Fruit fly (Drosophila melanogaster) whole organism, embryonic: Measurements from ENCODE around the gene CG45072.
A peak's percentile ranks its signal among the peaks of the same experiment; 100 is the strongest.

ENCODE experiments used
- Bgb ChIP-seq: fragments of 200-800 bp; sonication (Bioruptor generic); IDR thresholded peaks from 2 replicates; pipeline ENCODE4 v1.3.6; 2022; ENCODE audit warnings: missing biosample characterization, missing genetic modification characterization; ENCODE audit not compliant: partially characterized antibody
- Blimp-1 ChIP-seq: fragments of 200-800 bp; sonication (Bioruptor generic); optimal IDR thresholded peaks from 3 replicates; lab custom pipeline; 2018; ENCODE audit warnings: missing biosample characterization, missing genetic modification characterization, mild to moderate bottlenecking, moderate library complexity, missing genetic modification reagents
- CG10267 ChIP-seq: fragments of 200-800 bp; sonication (Bioruptor generic); optimal IDR thresholded peaks from 2 replicates; lab custom pipeline; 2018; ENCODE audit warnings: missing biosample characterization, mild to moderate bottlenecking, missing genetic modification characterization, moderate library complexity
- CG10979 ChIP-seq: fragments of 200-800 bp; sonication (Bioruptor generic); optimal IDR thresholded peaks from 2 replicates; lab custom pipeline; 2018; ENCODE audit warnings: missing biosample characterization, mild to moderate bottlenecking, missing genetic modification characterization, moderate library complexity
- CG11093 ChIP-seq: fragments of 200-800 bp; sonication (Bioruptor generic); IDR thresholded peaks from 3 replicates; pipeline ENCODE4 v1.3.6; 2022; ENCODE audit warnings: missing biosample characterization, missing genetic modification characterization
- CG13424 ChIP-seq: fragments of 200-800 bp; sonication (Bioruptor generic); optimal IDR thresholded peaks from 2 replicates; lab custom pipeline; 2019; ENCODE audit warnings: missing biosample characterization, mild to moderate bottlenecking, missing genetic modification characterization, moderate library complexity
- CG15514 ChIP-seq: fragments of 200-800 bp; sonication (Bioruptor generic); optimal IDR thresholded peaks from 3 replicates; lab custom pipeline; 2017; ENCODE audit warnings: missing biosample characterization, missing genetic modification characterization, mild to moderate bottlenecking, moderate library complexity, missing genetic modification reagents
- CG17359 ChIP-seq: fragments of 200-800 bp; sonication (Bioruptor generic); optimal IDR thresholded peaks from 3 replicates; lab custom pipeline; 2018; ENCODE audit warnings: missing biosample characterization, mild to moderate bottlenecking, missing genetic modification characterization, moderate library complexity
- CG18599 ChIP-seq: fragments of 200-800 bp; sonication (Bioruptor generic); optimal IDR thresholded peaks from 3 replicates; lab custom pipeline; 2017; ENCODE audit warnings: missing biosample characterization, missing genetic modification characterization, mild to moderate bottlenecking, moderate library complexity, missing genetic modification reagents
- CG31441 ChIP-seq: fragments of 200-800 bp; sonication (Bioruptor generic); IDR thresholded peaks from 2 replicates; pipeline ENCODE4 v1.3.6; 2022; ENCODE audit warnings: missing biosample characterization, missing genetic modification characterization
- CG3838 ChIP-seq: fragments of 200-800 bp; sonication (Bioruptor generic); optimal IDR thresholded peaks from 3 replicates; lab custom pipeline; 2016; ENCODE audit warnings: missing biosample characterization, missing genetic modification characterization
- CG42726 ChIP-seq: fragments of 200-800 bp; sonication (Bioruptor generic); IDR thresholded peaks from 2 replicates; pipeline ENCODE4 v1.3.6; 2022; ENCODE audit warnings: missing biosample characterization, missing genetic modification characterization; ENCODE audit not compliant: partially characterized antibody
- CG4707 ChIP-seq: fragments of 200-800 bp; sonication (Bioruptor generic); optimal IDR thresholded peaks from 2 replicates; lab custom pipeline; 2018; ENCODE audit warnings: missing biosample characterization, mild to moderate bottlenecking, missing genetic modification characterization, moderate library complexity
- CG8089 ChIP-seq: fragments of 200-800 bp; sonication (Bioruptor generic); optimal IDR thresholded peaks from 3 replicates; lab custom pipeline; 2016; ENCODE audit warnings: missing biosample characterization, missing genetic modification characterization
- CG8388 ChIP-seq: fragments of 200-800 bp; sonication (Bioruptor generic); optimal IDR thresholded peaks from 2 replicates; lab custom pipeline; 2019; ENCODE audit warnings: missing biosample characterization, mild to moderate bottlenecking, missing genetic modification characterization, moderate library complexity
- CG9727 ChIP-seq: fragments of 200-800 bp; sonication (Bioruptor generic); optimal IDR thresholded peaks from 3 replicates; lab custom pipeline; 2017; ENCODE audit warnings: missing biosample characterization, mild to moderate bottlenecking, missing genetic modification characterization
- CG9817 ChIP-seq: fragments of 200-800 bp; sonication (Bioruptor generic); optimal IDR thresholded peaks from 2 replicates; lab custom pipeline; 2018; ENCODE audit warnings: missing biosample characterization, mild to moderate bottlenecking, missing genetic modification characterization, moderate library complexity
- Dbx ChIP-seq: fragments of 200-800 bp; sonication (Bioruptor generic); IDR thresholded peaks from 3 replicates; pipeline ENCODE4 v1.3.6; 2022; ENCODE audit warnings: missing biosample characterization, missing genetic modification characterization
- E2f1 ChIP-seq: fragments of 200-800 bp; sonication (Bioruptor generic); IDR thresholded peaks from 2 replicates; pipeline ENCODE4 v1.3.6; 2022; ENCODE audit warnings: missing biosample characterization, missing genetic modification characterization
- E2f2 ChIP-seq: fragments of 200-800 bp; sonication (Bioruptor generic); IDR thresholded peaks from 2 replicates; pipeline ENCODE4 v1.3.6; 2022; ENCODE audit warnings: missing biosample characterization, missing genetic modification characterization
- ERR ChIP-seq: fragments of 200-800 bp; sonication (Bioruptor generic); optimal IDR thresholded peaks from 2 replicates; lab custom pipeline; 2016; ENCODE audit warnings: missing biosample characterization, missing genetic modification characterization
- GATAe ChIP-seq: fragments of 200-800 bp; sonication (Bioruptor generic); conservative IDR thresholded peaks from 2 replicates; pipeline ENCODE4 v1.3.6; 2022; ENCODE audit warnings: missing biosample characterization, missing genetic modification characterization
- Hsf ChIP-seq: fragments of 200-800 bp; sonication (Bioruptor generic); optimal IDR thresholded peaks from 3 replicates; lab custom pipeline; 2016; ENCODE audit warnings: missing biosample characterization, missing genetic modification characterization
- MESR4 ChIP-seq: fragments of 200-800 bp; sonication (Bioruptor generic); optimal IDR thresholded peaks from 2 replicates; lab custom pipeline; 2018; ENCODE audit warnings: missing biosample characterization, mild to moderate bottlenecking, missing genetic modification characterization, moderate library complexity
- Med ChIP-seq: fragments of 200-800 bp; sonication (Bioruptor generic); peaks from one replicate; lab custom pipeline; 2016; ENCODE audit warnings: missing biosample characterization, missing genetic modification characterization, mild to moderate bottlenecking, inconsistent platforms, moderate library complexity
- Opbp ChIP-seq: fragments of 200-800 bp; sonication (Bioruptor generic); IDR thresholded peaks from 3 replicates; pipeline ENCODE4 v1.3.6; 2022; ENCODE audit warnings: missing biosample characterization, missing genetic modification characterization; ENCODE audit not compliant: partially characterized antibody
- Pdp1 ChIP-seq, 2 experiments: fragments of 200-800 bp; sonication (Bioruptor generic); optimal IDR thresholded peaks; 3 replicates each; lab custom pipeline; 2016; ENCODE audit warnings: missing biosample characterization in 2 of 2, missing genetic modification characterization in 2 of 2, mild to moderate bottlenecking in 1 of 2, moderate library complexity in 1 of 2
- Rx ChIP-seq: fragments of 200-800 bp; sonication (Bioruptor generic); IDR thresholded peaks from 2 replicates; pipeline ENCODE4 v1.3.6; 2022; ENCODE audit warnings: missing biosample characterization, missing genetic modification characterization
- Spps ChIP-seq: fragments of 200-800 bp; sonication (Bioruptor generic); optimal IDR thresholded peaks from 2 replicates; lab custom pipeline; 2018; ENCODE audit warnings: missing biosample characterization, mild to moderate bottlenecking, missing genetic modification characterization
- Trl ChIP-seq, 3 experiments: fragments of >200 bp in 2 of 3; fragments of 200-800 bp in 1 of 3; sonication (Bioruptor generic) in 1 of 3; optimal IDR thresholded peaks; 2 replicates in 1 of 3; 3 replicates in 2 of 3; lab custom pipeline; 2016 to 2017; ENCODE audit warnings: missing biosample characterization in 1 of 3, missing genetic modification characterization in 1 of 3
- ase ChIP-seq: fragments of 200-800 bp; sonication (Bioruptor generic); IDR thresholded peaks from 3 replicates; pipeline ENCODE4 v1.3.6; 2022; ENCODE audit warnings: missing biosample characterization, missing genetic modification characterization
- btn ChIP-seq: fragments of 200-800 bp; sonication (Bioruptor generic); optimal IDR thresholded peaks from 2 replicates; lab custom pipeline; 2016; ENCODE audit warnings: missing biosample characterization, missing genetic modification characterization
- dm ChIP-seq: fragments of 200-800 bp; sonication (Bioruptor generic); optimal IDR thresholded peaks from 3 replicates; lab custom pipeline; 2016; ENCODE audit warnings: missing biosample characterization, missing genetic modification characterization
- eyg ChIP-seq: fragments of 200-800 bp; sonication (Bioruptor generic); optimal IDR thresholded peaks from 3 replicates; lab custom pipeline; 2016; ENCODE audit warnings: missing biosample characterization, missing genetic modification characterization
- jumu ChIP-seq: fragments of 200-800 bp; sonication (Bioruptor generic); optimal IDR thresholded peaks from 3 replicates; lab custom pipeline; 2016; ENCODE audit warnings: missing biosample characterization, missing genetic modification characterization
- ken ChIP-seq: fragments of 200-800 bp; sonication (Bioruptor generic); IDR thresholded peaks from 3 replicates; pipeline ENCODE4 v1.3.6; 2022; ENCODE audit warnings: missing biosample characterization, missing genetic modification characterization
- maf-S ChIP-seq: fragments of 200-800 bp; sonication (Bioruptor generic); optimal IDR thresholded peaks from 2 replicates; lab custom pipeline; 2016; ENCODE audit warnings: missing biosample characterization, missing genetic modification characterization
- mld ChIP-seq: fragments of 200-800 bp; sonication (Bioruptor generic); IDR thresholded peaks from 3 replicates; pipeline ENCODE4 v1.3.6; 2022; ENCODE audit warnings: missing biosample characterization, missing genetic modification characterization; ENCODE audit not compliant: partially characterized antibody
- otp ChIP-seq: fragments of 200-800 bp; sonication (Bioruptor generic); IDR thresholded peaks from 3 replicates; pipeline ENCODE4, ENCODE4 v1.3.6; 2022; ENCODE audit warnings: missing biosample characterization, missing genetic modification characterization
- pho ChIP-seq: fragments of 200-800 bp; sonication (Bioruptor generic); optimal IDR thresholded peaks from 2 replicates; lab custom pipeline; 2016; ENCODE audit warnings: missing biosample characterization, missing genetic modification characterization
- pita ChIP-seq: fragments of 200-800 bp; sonication (Bioruptor generic); optimal IDR thresholded peaks from 2 replicates; lab custom pipeline; 2017; ENCODE audit warnings: missing biosample characterization, mild to moderate bottlenecking, missing genetic modification characterization
- pnt ChIP-seq: fragments of 200-800 bp; sonication (Bioruptor generic); optimal IDR thresholded peaks from 3 replicates; lab custom pipeline; 2016; ENCODE audit warnings: missing biosample characterization, missing genetic modification characterization
- pros ChIP-seq: fragments of 200-800 bp; sonication (Bioruptor generic); optimal IDR thresholded peaks from 3 replicates; lab custom pipeline; 2019; ENCODE audit warnings: missing biosample characterization, mild to moderate bottlenecking, missing genetic modification characterization, moderate library complexity
- pzg ChIP-seq: fragments of 200-800 bp; sonication (Bioruptor generic); optimal IDR thresholded peaks from 3 replicates; lab custom pipeline; 2018; ENCODE audit warnings: missing biosample characterization, mild to moderate bottlenecking, missing genetic modification characterization, moderate library complexity
- so ChIP-seq: fragments of 200-800 bp; sonication (Bioruptor generic); IDR thresholded peaks from 3 replicates; pipeline ENCODE4 v1.3.6; 2022; ENCODE audit warnings: missing biosample characterization, missing genetic modification characterization
- sob ChIP-seq: fragments of 200-800 bp; sonication (Bioruptor generic); IDR thresholded peaks from 2 replicates; pipeline ENCODE4 v1.3.6; 2022; ENCODE audit warnings: missing biosample characterization, missing genetic modification characterization
- sr ChIP-seq: fragments of 200-800 bp; sonication (Bioruptor generic); IDR thresholded peaks from 3 replicates; pipeline ENCODE4 v1.3.6; 2022; ENCODE audit warnings: missing biosample characterization, missing genetic modification characterization
- vvl ChIP-seq: fragments of 200-800 bp; sonication (Bioruptor generic); IDR thresholded peaks from 2 replicates; pipeline ENCODE4 v1.3.6; 2022; ENCODE audit warnings: missing biosample characterization, missing genetic modification characterization
- wor ChIP-seq: fragments of 200-800 bp; sonication (Bioruptor generic); IDR thresholded peaks from 2 replicates; pipeline ENCODE4 v1.3.6; 2022; ENCODE audit warnings: missing biosample characterization, missing genetic modification characterization

The CG45072 gene

dm6 chr3R:30166159-30166784 is 43.2 kb upstream of the CG45072 start, which contains the start of gene VhaAC45RP (continued):
- TF ChIP-seq Trl (optimal IDR thresholded peaks at IDR 0.05; lab: Kevin White, UChicago) (no peak), Trl (GFP tag; optimal IDR thresholded peaks at IDR 0.05; lab: Kevin White, UChicago) (no peak), eyg (GFP tag; lab: Kevin White, UChicago) (no peak), CG9727 (no peak), btn (no peak), MESR4 (peak; percentile 74), pros (GFP tag; lab: Kevin White, UChicago) (peak; percentile 26), Pdp1 (GFP tag; optimal IDR thresholded peaks at IDR 0.05; lab: Kevin White, UChicago) (peak in 1 of 2 experiments; percentile 20), CG15514 (GFP tag; lab: Kevin White, UChicago) (peak; percentile 2), Med (GFP tag; lab: Kevin White, UChicago) (peak; percentile 56), maf-S (no peak), Bgb (no peak), Spps (tag; lab: Kevin White, UChicago) (no peak), Opbp (no peak), pzg (peak; percentile 8), Dbx (no peak), mld (no peak), CG8089 (GFP tag; lab: Kevin White, UChicago) (no peak)
- TF ChIP-seq, all 482 proteins: peak for 19

- TF ChIP-seq CG17359 (tag; lab: Kevin White, UChicago) (peak; percentile 43), CG8388 (peak; percentile 35), CG9817 (tag; lab: Kevin White, UChicago) (no peak), Hsf (peak; percentile 30), E2f2 (no peak), pnt (GFP tag; lab: Kevin White, UChicago) (peak; percentile 40), CG10267 (tag; lab: Kevin White, UChicago) (no peak), otp (GFP tag; lab: Robert Waterston, UW) (no peak), vvl (peak; percentile 84), ERR (GFP tag; lab: Kevin White, UChicago) (no peak), ase (GFP tag; lab: Robert Waterston, UW) (0 out of 3 replicates have a peak, but pooled peaks have one; percentile 46), ken (0 out of 3 replicates have a peak, but pooled peaks have one; percentile 56), E2f1 (GFP tag; lab: Robert Waterston, UW) (peak; percentile 31; the same call in 1 of the 2 replicates), GATAe (no peak), CG10979 (tag; lab: Kevin White, UChicago) (peak; percentile 42), Blimp-1 (GFP tag; lab: Kevin White, UChicago) (peak; percentile 69), CG13424 (tag; lab: Kevin White, UChicago) (peak; percentile 4), sr (GFP tag; lab: Robert Waterston, UW) (0 out of 3 replicates have a peak, but pooled peaks have one; percentile 29), CG31441 (GFP tag; lab: Robert Waterston, UW) (peak; percentile 48; the same call in 1 of the 2 replicates), CG42726 (GFP tag; lab: Robert Waterston, UW) (no peak), Med (GFP tag; lab: Kevin White, UChicago) (peak; percentile 81), CG4707 (GFP tag; lab: Kevin White, UChicago) (peak; percentile 16), dm (GFP tag; lab: Kevin White, UChicago) (no peak), CG18599 (peak; percentile 10), wor (GFP tag; lab: Robert Waterston, UW) (peak; percentile 50), so (GFP tag; lab: Robert Waterston, UW) (peak; percentile 77; the same call in 2 of the 3 replicates), jumu (GFP tag; lab: Kevin White, UChicago) (no peak), pita (GFP tag; lab: Kevin White, UChicago) (no peak), pho (GFP tag; lab: Kevin White, UChicago) (no peak), Rx (GFP tag; lab: Robert Waterston, UW) (peak; percentile 36; the same call in 1 of the 2 replicates), CG11093 (GFP tag; lab: Robert Waterston, UW) (no peak), CG3838 (GFP tag; lab: Kevin White, UChicago) (no peak), sob (peak; percentile 48; the same call in 1 of the 2 replicates)
These were observed 41.1 kb upstream of the CG45072 start for dm6 chr3R:30164162-30164561.
